Fruit fly (Drosophila melanogaster) whole organism, embryonic: ENCODE data around the gene CG42263.

Experiments used
- Adf1 ChIP-seq: fragments of 200-800 bp; sonication (Bioruptor generic); IDR thresholded peaks from 2 replicates; pipeline ENCODE4 v1.3.6; 2022; ENCODE audit warnings: missing biosample characterization, missing genetic modification characterization
- Bgb ChIP-seq: fragments of 200-800 bp; sonication (Bioruptor generic); IDR thresholded peaks from 2 replicates; pipeline ENCODE4 v1.3.6; 2022; ENCODE audit warnings: missing biosample characterization, missing genetic modification characterization; ENCODE audit not compliant: partially characterized antibody
- CG10267 ChIP-seq: fragments of 200-800 bp; sonication (Bioruptor generic); optimal IDR thresholded peaks from 2 replicates; lab custom pipeline; 2018; ENCODE audit warnings: missing biosample characterization, mild to moderate bottlenecking, missing genetic modification characterization, moderate library complexity
- CG10366 ChIP-seq: fragments of 200-800 bp; sonication (Bioruptor generic); IDR thresholded peaks from 2 replicates; pipeline ENCODE4 v1.3.6; 2022; ENCODE audit warnings: missing biosample characterization, missing genetic modification characterization
- CG10979 ChIP-seq: fragments of 200-800 bp; sonication (Bioruptor generic); optimal IDR thresholded peaks from 2 replicates; lab custom pipeline; 2018; ENCODE audit warnings: missing biosample characterization, mild to moderate bottlenecking, missing genetic modification characterization, moderate library complexity
- CG14710 ChIP-seq: fragments of 200-800 bp; sonication (Bioruptor generic); optimal IDR thresholded peaks from 3 replicates; lab custom pipeline; 2019; ENCODE audit warnings: missing biosample characterization, mild to moderate bottlenecking, missing genetic modification characterization, moderate library complexity
- CG18262 ChIP-seq: fragments of 200-800 bp; optimal IDR thresholded peaks from 3 replicates; lab custom pipeline; 2019; ENCODE audit warnings: missing biosample characterization, mild to moderate bottlenecking, missing genetic modification characterization, moderate library complexity
- CG30020 ChIP-seq: fragments of 200-800 bp; optimal IDR thresholded peaks from 2 replicates; lab custom pipeline; 2019; ENCODE audit warnings: missing biosample characterization, mild to moderate bottlenecking, missing genetic modification characterization, moderate library complexity
- CG31224 ChIP-seq: fragments of 200-800 bp; sonication (Bioruptor generic); IDR thresholded peaks from 2 replicates; pipeline ENCODE4 v1.3.6; 2022; ENCODE audit warnings: missing biosample characterization, missing genetic modification characterization
- CG34224 ChIP-seq: fragments of 200-800 bp; sonication (Bioruptor generic); IDR thresholded peaks from 3 replicates; pipeline ENCODE4 v1.3.6; 2022; ENCODE audit warnings: missing biosample characterization, missing genetic modification characterization; ENCODE audit not compliant: partially characterized antibody
- E2f2 ChIP-seq: fragments of 200-800 bp; sonication (Bioruptor generic); IDR thresholded peaks from 2 replicates; pipeline ENCODE4 v1.3.6; 2022; ENCODE audit warnings: missing biosample characterization, missing genetic modification characterization
- Ets97D ChIP-seq: fragments of 200-800 bp; sonication (Bioruptor generic); optimal IDR thresholded peaks from 3 replicates; lab custom pipeline; 2016; ENCODE audit warnings: missing biosample characterization, missing genetic modification characterization
- HHEX ChIP-seq: fragments of 200-800 bp; sonication (Bioruptor generic); optimal IDR thresholded peaks from 3 replicates; lab custom pipeline; 2017; ENCODE audit warnings: missing biosample characterization, mild to moderate bottlenecking, missing genetic modification characterization, missing genetic modification reagents
- HmgD ChIP-seq: fragments of 200-800 bp; sonication (Bioruptor generic); optimal IDR thresholded peaks from 3 replicates; lab custom pipeline; 2016; ENCODE audit warnings: missing biosample characterization, missing genetic modification characterization
- MTF-1 ChIP-seq: fragments of 200-800 bp; sonication (Bioruptor generic); optimal IDR thresholded peaks from 2 replicates; lab custom pipeline; 2018; ENCODE audit warnings: missing biosample characterization, mild to moderate bottlenecking, missing genetic modification characterization, borderline replicate concordance
- Med ChIP-seq: fragments of 200-800 bp; sonication (Bioruptor generic); peaks from one replicate; lab custom pipeline; 2016; ENCODE audit warnings: missing biosample characterization, missing genetic modification characterization, mild to moderate bottlenecking, inconsistent platforms, moderate library complexity
- Meics ChIP-seq: fragments of 200-800 bp; sonication (Bioruptor generic); optimal IDR thresholded peaks from 2 replicates; lab custom pipeline; 2017; ENCODE audit warnings: missing biosample characterization, mild to moderate bottlenecking, missing genetic modification characterization
- Myb ChIP-seq: fragments of 200-800 bp; sonication (Bioruptor generic); optimal IDR thresholded peaks from 2 replicates; lab custom pipeline; 2016; ENCODE audit warnings: missing biosample characterization, missing genetic modification characterization
- NC2α ChIP-seq: fragments of 200-800 bp; sonication (Bioruptor generic); optimal IDR thresholded peaks from 2 replicates; lab custom pipeline; 2016; ENCODE audit warnings: missing biosample characterization, missing genetic modification characterization
- NfI ChIP-seq: fragments of 200-800 bp; sonication (Bioruptor generic); optimal IDR thresholded peaks from 3 replicates; lab custom pipeline; 2018; ENCODE audit warnings: missing biosample characterization, mild to moderate bottlenecking, missing genetic modification characterization, moderate library complexity
- Optix ChIP-seq: fragments of 200-800 bp; sonication (Bioruptor generic); IDR thresholded peaks from 3 replicates; pipeline ENCODE4 v1.3.6; 2022; ENCODE audit warnings: missing biosample characterization, missing genetic modification characterization
- Sry-δ ChIP-seq: fragments of 200-800 bp; sonication (Bioruptor generic); optimal IDR thresholded peaks from 2 replicates; lab custom pipeline; 2016; ENCODE audit warnings: missing biosample characterization, missing genetic modification characterization
- YL-1 ChIP-seq: fragments of 200-800 bp; sonication (Bioruptor generic); optimal IDR thresholded peaks from 3 replicates; lab custom pipeline; 2017; ENCODE audit warnings: missing biosample characterization, mild to moderate bottlenecking, missing genetic modification characterization
- ac ChIP-seq: fragments of 200-800 bp; sonication (Bioruptor generic); optimal IDR thresholded peaks from 3 replicates; lab custom pipeline; 2017; ENCODE audit warnings: missing biosample characterization, mild to moderate bottlenecking, missing genetic modification characterization
- ato ChIP-seq: fragments of 200-800 bp; sonication (Bioruptor generic); IDR thresholded peaks from 2 replicates; pipeline ENCODE4 v1.3.6; 2022; ENCODE audit warnings: missing biosample characterization, missing genetic modification characterization; ENCODE audit not compliant: partially characterized antibody
- bcd ChIP-seq: fragments of 200-800 bp; sonication (Bioruptor generic); optimal IDR thresholded peaks from 2 replicates; lab custom pipeline; 2017; ENCODE audit warnings: missing biosample characterization, mild to moderate bottlenecking, missing genetic modification characterization
- cas ChIP-seq: fragments of 200-800 bp; sonication (Bioruptor generic); IDR thresholded peaks from 2 replicates; pipeline ENCODE4 v1.3.6; 2022; ENCODE audit warnings: missing biosample characterization, missing genetic modification characterization
- dmrt11E ChIP-seq: fragments of 200-800 bp; sonication (Bioruptor generic); optimal IDR thresholded peaks from 3 replicates; lab custom pipeline; 2018; ENCODE audit warnings: missing biosample characterization, mild to moderate bottlenecking, missing genetic modification characterization, moderate library complexity
- ems ChIP-seq: fragments of 200-800 bp; sonication (Bioruptor generic); optimal IDR thresholded peaks from 3 replicates; lab custom pipeline; 2016; ENCODE audit warnings: missing biosample characterization, missing genetic modification characterization
- ftz-f1 ChIP-seq: fragments of 200-800 bp; sonication (Bioruptor generic); optimal IDR thresholded peaks from 2 replicates; lab custom pipeline; 2016; ENCODE audit warnings: missing biosample characterization, missing genetic modification characterization
- gro ChIP-seq: fragments of 200-800 bp; sonication (Bioruptor generic); optimal IDR thresholded peaks from 2 replicates; lab custom pipeline; 2016; ENCODE audit warnings: missing biosample characterization, missing genetic modification characterization
- her ChIP-seq: fragments of 200-800 bp; sonication (Bioruptor generic); optimal IDR thresholded peaks from 2 replicates; lab custom pipeline; 2016; ENCODE audit warnings: missing biosample characterization, missing genetic modification characterization
- lilli ChIP-seq: fragments of 200-800 bp; sonication (Bioruptor generic); optimal IDR thresholded peaks from 3 replicates; lab custom pipeline; 2016; ENCODE audit warnings: missing biosample characterization, missing genetic modification characterization
- lov ChIP-seq, 2 experiments: fragments of 200-800 bp in 1 of 2; fragments of >200 bp in 1 of 2; sonication (Bioruptor generic) in 1 of 2; IDR thresholded peaks in 1 of 2; optimal IDR thresholded peaks in 1 of 2; 2 replicates in 1 of 2; 3 replicates in 1 of 2; pipeline versions ENCODE4 v1.3.6 to Lab custom; 2017 to 2022; ENCODE audit warnings: missing biosample characterization in 1 of 2, missing genetic modification characterization in 1 of 2
- nerfin-2 ChIP-seq: fragments of 200-800 bp; sonication (Bioruptor generic); IDR thresholded peaks from 2 replicates; pipeline ENCODE4 v1.3.6; 2022; ENCODE audit warnings: missing biosample characterization, missing genetic modification characterization; ENCODE audit not compliant: partially characterized antibody
- nmo ChIP-seq: fragments of 200-800 bp; sonication (Bioruptor generic); optimal IDR thresholded peaks from 2 replicates; lab custom pipeline; 2018; ENCODE audit warnings: missing biosample characterization, mild to moderate bottlenecking, missing genetic modification characterization, moderate library complexity
- onecut ChIP-seq: fragments of 200-800 bp; sonication (Bioruptor generic); IDR thresholded peaks from 2 replicates; pipeline ENCODE4 v1.3.6; 2022; ENCODE audit warnings: missing biosample characterization, missing genetic modification characterization
- phol ChIP-seq: fragments of 200-800 bp; sonication (Bioruptor generic); optimal IDR thresholded peaks from 3 replicates; lab custom pipeline; 2018; ENCODE audit warnings: missing biosample characterization, mild to moderate bottlenecking, missing genetic modification characterization, moderate library complexity
- pzg ChIP-seq: fragments of 200-800 bp; sonication (Bioruptor generic); optimal IDR thresholded peaks from 3 replicates; lab custom pipeline; 2018; ENCODE audit warnings: missing biosample characterization, mild to moderate bottlenecking, missing genetic modification characterization, moderate library complexity
- row ChIP-seq: fragments of 200-800 bp; sonication (Bioruptor generic); IDR thresholded peaks from 3 replicates; pipeline ENCODE4 v1.3.6; 2022; ENCODE audit warnings: missing biosample characterization, missing genetic modification characterization
- salm ChIP-seq: fragments of 200-800 bp; sonication (Bioruptor generic); optimal IDR thresholded peaks from 2 replicates; lab custom pipeline; 2018; ENCODE audit warnings: missing biosample characterization, mild to moderate bottlenecking, missing genetic modification characterization
- so ChIP-seq: fragments of 200-800 bp; sonication (Bioruptor generic); IDR thresholded peaks from 3 replicates; pipeline ENCODE4 v1.3.6; 2022; ENCODE audit warnings: missing biosample characterization, missing genetic modification characterization
- ssp ChIP-seq: fragments of 200-800 bp; sonication (Bioruptor generic); IDR thresholded peaks from 2 replicates; pipeline ENCODE4 v1.3.6; 2022; ENCODE audit warnings: missing biosample characterization, missing genetic modification characterization
- tna ChIP-seq: fragments of 200-800 bp; sonication (Bioruptor generic); IDR thresholded peaks from 2 replicates; pipeline ENCODE4 v1.3.6; 2022; ENCODE audit warnings: missing biosample characterization, missing genetic modification characterization; ENCODE audit not compliant: partially characterized antibody
- vvl ChIP-seq: fragments of 200-800 bp; sonication (Bioruptor generic); IDR thresholded peaks from 2 replicates; pipeline ENCODE4 v1.3.6; 2022; ENCODE audit warnings: missing biosample characterization, missing genetic modification characterization

CG42263 gene

DNA sequence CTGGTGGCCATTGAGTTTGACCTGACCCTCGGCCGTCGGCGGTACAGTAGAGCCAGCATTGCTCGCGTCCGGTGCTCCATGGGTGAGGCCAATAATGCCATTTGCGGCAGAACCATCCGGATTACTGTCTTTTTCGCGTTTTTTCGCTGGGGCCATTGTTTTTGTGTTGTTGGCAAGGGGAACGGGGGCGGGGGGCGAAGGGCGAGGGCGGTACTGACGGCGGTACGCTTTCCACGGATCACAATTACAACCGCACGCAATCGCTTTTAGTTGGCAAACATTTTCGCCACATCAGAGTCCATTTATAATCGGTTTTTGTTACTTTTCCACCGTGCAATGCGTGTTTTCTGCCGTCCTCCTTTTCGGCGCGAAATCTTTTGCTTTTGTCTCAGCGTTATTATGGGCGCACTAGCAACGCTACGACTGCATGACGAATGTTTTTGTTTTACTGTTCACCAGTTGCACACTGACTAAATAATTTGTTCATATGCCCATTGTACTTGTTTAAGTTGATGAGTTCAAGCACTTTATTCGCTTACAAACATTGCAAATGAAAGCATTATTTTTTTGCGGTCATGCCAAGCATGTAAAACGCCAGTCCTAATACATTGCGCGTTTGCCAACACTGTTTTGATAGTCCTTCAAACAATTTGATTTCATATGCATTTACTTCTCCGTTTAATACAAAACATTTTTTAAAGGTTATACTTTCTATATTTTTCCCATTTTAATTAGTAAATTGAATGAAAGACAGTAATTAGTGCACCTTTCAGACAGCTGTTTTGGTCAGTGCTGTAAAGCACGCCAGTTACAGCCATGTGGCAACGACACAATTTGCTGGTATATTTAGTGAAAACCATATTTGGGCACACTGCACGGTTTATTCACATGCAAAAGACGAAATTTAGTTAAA lies 32.5 kb downstream of the CG42263 start, which contains the start of gene Pfdn6 (continued):
- TF ChIP-seq CG10366 (GFP tag; lab: Robert Waterston, UW) (peak; percentile 82), cas (GFP tag; lab: Robert Waterston, UW) (no peak; the same call in 1 of the 2 replicates), tna (GFP tag; lab: Robert Waterston, UW) (peak; percentile 70), Meics (no peak), CG18262 (peak; percentile 72), CG31224 (peak; percentile 33; the same call in 1 of the 2 replicates), HHEX (GFP tag; lab: Kevin White, UChicago) (peak; percentile 63), dmrt11E (tag; lab: Kevin White, UChicago) (peak; percentile 82)

DNA sequence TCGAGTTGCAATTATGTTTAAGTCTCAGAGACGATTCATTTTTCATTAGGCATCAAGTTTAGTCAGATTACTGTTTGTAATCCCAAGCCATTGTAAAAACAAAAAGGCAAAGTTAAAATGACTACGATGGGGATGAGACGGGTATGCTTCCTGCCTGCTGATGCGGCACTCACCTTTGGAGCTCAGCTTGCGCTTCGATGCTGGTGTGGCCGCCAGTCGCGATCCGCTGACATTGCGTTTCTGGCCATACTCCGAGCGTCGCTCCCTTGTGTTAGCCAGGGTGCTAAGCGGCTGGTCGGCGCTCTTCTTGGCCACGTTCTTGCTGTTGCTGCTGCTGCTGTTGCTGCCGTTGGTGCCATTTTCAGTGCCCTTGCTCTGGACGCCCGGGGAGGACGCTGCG lies 35.6 kb downstream of the CG42263 start:
- TF ChIP-seq NC2α (GFP tag; lab: Kevin White, UChicago) (no peak), ato (no peak)

DNA sequence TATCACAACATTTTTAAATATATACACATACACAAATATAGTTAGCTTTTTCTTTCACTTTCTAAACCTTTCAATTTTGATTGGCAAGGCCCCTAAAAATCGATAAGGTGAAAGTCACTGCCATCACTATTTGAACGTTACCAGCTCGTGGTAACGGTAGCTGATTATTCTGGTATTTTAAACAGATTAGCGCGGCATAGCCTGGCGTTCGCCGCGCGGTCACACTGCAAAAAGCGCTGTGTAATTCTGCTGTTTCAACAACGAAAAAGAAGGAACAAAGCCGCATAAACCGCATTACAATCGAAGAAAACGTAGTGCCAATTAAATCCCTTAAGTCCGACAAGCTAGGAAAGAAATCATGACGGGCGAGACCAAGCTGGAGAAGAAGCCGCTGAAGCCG lies 40.8 kb downstream of the CG42263 start, which contains the start of gene Rpn1:
TSS of gene Rpn1 (plus strand) at position 219 of the 400 bp plus-strand sequence.
- TF ChIP-seq YL-1 (GFP tag; lab: Kevin White, UChicago) (peak; percentile 53), bcd (GFP tag; lab: Kevin White, UChicago) (peak; percentile 69), CG10267 (peak; percentile 17), Adf1 (peak; percentile 32; the same call in 1 of the 2 replicates), CG34224 (GFP tag; lab: Robert Waterston, UW) (peak; percentile 54; the same call in 2 of the 3 replicates), ftz-f1 (peak; percentile 57), vvl (GFP tag; lab: Robert Waterston, UW) (no peak), ems (no peak), CG10979 (tag; lab: Kevin White, UChicago) (no peak), onecut (GFP tag; lab: Robert Waterston, UW) (peak; percentile 88), nmo (GFP tag; lab: Kevin White, UChicago) (peak; percentile 33), gro (peak; percentile 12), NfI (GFP tag; lab: Kevin White, UChicago) (no peak), her (GFP tag; lab: Kevin White, UChicago) (no peak), nerfin-2 (GFP tag; lab: Robert Waterston, UW) (peak; percentile 60), lilli (GFP tag; lab: Kevin White, UChicago) (peak; percentile 45), lov (optimal IDR thresholded peaks at IDR 0.05; lab: Kevin White, UChicago) (no peak), lov (GFP tag; IDR thresholded peaks at IDR 0.05; lab: Robert Waterston, UW) (0 out of 3 replicates have a peak, but pooled peaks have one; percentile 44), Med (GFP tag; lab: Kevin White, UChicago) (peak; percentile 81), salm (tag; lab: Kevin White, UChicago) (no peak), Ets97D (GFP tag; lab: Kevin White, UChicago) (peak; percentile 64), pzg (GFP tag; lab: Kevin White, UChicago) (peak; percentile 96), ac (GFP tag; lab: Kevin White, UChicago) (no peak), MTF-1 (GFP tag; lab: Kevin White, UChicago) (no peak), CG14710 (tag; lab: Kevin White, UChicago) (peak; percentile 37), E2f2 (GFP tag; lab: Robert Waterston, UW) (peak; percentile 88), HmgD (GFP tag; lab: Kevin White, UChicago) (peak; percentile 67), Myb (peak; percentile 82), CG30020 (tag; lab: Kevin White, UChicago) (peak; percentile 36), Bgb (GFP tag; lab: Robert Waterston, UW) (peak; percentile 55; the same call in 1 of the 2 replicates), Optix (no peak), Sry-δ (GFP tag; lab: Kevin White, UChicago) (peak; percentile 89), row (GFP tag; lab: Robert Waterston, UW) (peak; percentile 82), ssp (GFP tag; lab: Robert Waterston, UW) (peak; percentile 49), so (GFP tag; lab: Robert Waterston, UW) (peak; percentile 53; the same call in 1 of the 3 replicates), phol (tag; lab: Kevin White, UChicago) (peak; percentile 39)
